Fruit fly (Drosophila melanogaster): ENCODE results near the gene Dph1.

The Dph1 gene

DNA sequence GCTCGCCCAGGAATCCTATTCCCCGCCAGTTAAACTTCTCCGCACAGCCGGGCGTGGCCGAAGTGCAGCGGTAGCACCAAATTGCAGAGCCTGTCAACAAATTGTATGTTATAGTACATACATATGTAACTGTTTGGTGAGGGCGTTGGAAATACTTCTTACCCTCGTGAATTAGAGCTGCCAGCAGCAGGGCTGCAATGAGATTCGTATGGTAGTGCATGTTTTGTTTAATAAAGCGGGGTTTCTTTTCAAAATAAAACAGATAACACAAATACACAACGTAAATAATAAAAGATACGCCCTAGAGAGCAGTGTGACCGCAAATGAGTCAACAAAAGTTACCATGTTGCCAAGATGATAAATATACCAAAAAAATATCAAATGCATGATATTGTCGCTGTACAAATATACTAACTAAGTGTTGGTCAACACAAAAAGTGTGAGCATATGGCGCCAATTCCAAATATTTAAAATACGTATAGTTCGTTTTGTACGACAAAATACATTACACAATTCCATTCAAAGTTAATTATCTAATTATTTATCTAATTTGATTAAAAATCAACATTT, 14.4 kb upstream of the Dph1 start, which contains the start of gene crim (continued):
- TF ChIP-seq CG13287 (GFP tag; IDR thresholded peaks at IDR 0.05; ENCODE audit: partially characterized antibody) (peak; percentile 50; the same call in 1 of the 2 replicates), CG8290 (GFP tag; optimal IDR thresholded peaks at IDR 0.05) (no peak), CG8290 (tag; optimal IDR thresholded peaks at IDR 0.05) (peak in 1 of 2 experiments; percentile 52), yki (optimal IDR thresholded peaks at IDR 0.05) (no peak), CG10565 (GFP tag; optimal IDR thresholded peaks at IDR 0.05) (no peak), CG8089 (GFP tag; optimal IDR thresholded peaks at IDR 0.05) (no peak), ftz-f1 (GFP tag; optimal IDR thresholded peaks at IDR 0.05) (no peak), BEAF-32 (GFP tag; optimal IDR thresholded peaks at IDR 0.05) (peak; percentile 34), CG11560 (tag; IDR thresholded peaks at IDR 0.05) (no peak), Sry-δ (GFP tag; optimal IDR thresholded peaks at IDR 0.05) (peak; percentile 26), Dp (GFP tag; optimal IDR thresholded peaks at IDR 0.05) (peak; percentile 95), scrt (GFP tag; optimal IDR thresholded peaks at IDR 0.05) (peak; percentile 3), CG17829 (tag; optimal IDR thresholded peaks at IDR 0.05) (peak; percentile 43), Awh (GFP tag; IDR thresholded peaks at IDR 0.05) (0 out of 2 replicates have a peak, but pooled peaks have one; percentile 38), CTCF (GFP tag; optimal IDR thresholded peaks at IDR 0.05) (peak; percentile 18), Ets97D (GFP tag; optimal IDR thresholded peaks at IDR 0.05) (peak; percentile 59), CG13894 (tag; optimal IDR thresholded peaks at IDR 0.05) (no peak), CG1603 (tag; optimal IDR thresholded peaks at IDR 0.05) (peak; percentile 62), Fer1 (GFP tag; optimal IDR thresholded peaks at IDR 0.05) (peak; percentile 10), insv (GFP tag; optimal IDR thresholded peaks at IDR 0.05) (peak in 1 of 2 experiments; percentile 0), CG14710 (tag; optimal IDR thresholded peaks at IDR 0.05) (peak; percentile 62), CG17328 (GFP tag; IDR thresholded peaks at IDR 0.05) (no peak), Bgb (GFP tag; IDR thresholded peaks at IDR 0.05; ENCODE audit: partially characterized antibody) (peak; percentile 30; the same call in 1 of the 2 replicates), H2.0 (GFP tag; IDR thresholded peaks at IDR 0.05) (no peak), ci (GFP tag; IDR thresholded peaks at IDR 0.05) (peak; percentile 23; the same call in 1 of the 3 replicates), YL-1 (GFP tag; optimal IDR thresholded peaks at IDR 0.05) (peak; percentile 87), pzg (GFP tag; optimal IDR thresholded peaks at IDR 0.05) (peak; percentile 96), CG2120 (GFP tag; optimal IDR thresholded peaks at IDR 0.05) (peak; percentile 13), TFAM (GFP tag; optimal IDR thresholded peaks at IDR 0.05) (no peak), Myb (GFP tag; optimal IDR thresholded peaks at IDR 0.05) (peak; percentile 26), CG15514 (GFP tag; optimal IDR thresholded peaks at IDR 0.05) (peak; percentile 74), grau (tag; optimal IDR thresholded peaks at IDR 0.05) (peak; percentile 2), stwl (tag; optimal IDR thresholded peaks at IDR 0.05) (peak; percentile 81), CG3847 (GFP tag; IDR thresholded peaks at IDR 0.05) (0 out of 2 replicates have a peak, but pooled peaks have one; percentile 39), Lhr (GFP tag; optimal IDR thresholded peaks at IDR 0.05) (peak; percentile 52), CG6175 (GFP tag; IDR thresholded peaks at IDR 0.05) (no peak), knrl (GFP tag; IDR thresholded peaks at IDR 0.05; ENCODE audit: partially characterized antibody) (peak; percentile 40; the same call in 1 of the 3 replicates), CG30020 (tag; optimal IDR thresholded peaks at IDR 0.05) (peak; percentile 21), hkb (optimal IDR thresholded peaks at IDR 0.05) (no peak), hkb (GFP tag; IDR thresholded peaks at IDR 0.05) (0 out of 2 replicates have a peak, but pooled peaks have one; percentile 27), unpg (GFP tag; optimal IDR thresholded peaks at IDR 0.05) (peak; percentile 3), CG13624 (GFP tag; optimal IDR thresholded peaks at IDR 0.05) (peak; percentile 30), CG10654 (GFP tag; optimal IDR thresholded peaks at IDR 0.05) (no peak), E2f2 (GFP tag; IDR thresholded peaks at IDR 0.05) (peak; percentile 98), CG15601 (tag; optimal IDR thresholded peaks at IDR 0.05) (peak; percentile 16), CG12391 (tag; optimal IDR thresholded peaks at IDR 0.05) (peak; percentile 11), Stat92E (GFP tag; optimal IDR thresholded peaks at IDR 0.05) (peak in 1 of 3 experiments; percentile 68), nerfin-1 (tag; optimal IDR thresholded peaks at IDR 0.05) (no peak), CG34422 (GFP tag; IDR thresholded peaks at IDR 0.05) (0 out of 3 replicates have a peak, but pooled peaks have one; percentile 53), CG16779 (GFP tag; IDR thresholded peaks at IDR 0.05) (no peak)

Measured in whole organism, embryonic.